Fruit fly (Drosophila melanogaster): ENCODE results near the gene Myc.

dm6 chrX:3412855-3413254 is 39.9 kb downstream of the Myc start:
- TF ChIP-seq psq (optimal IDR thresholded peaks at IDR 0.05) (no peak), Sin3A (optimal IDR thresholded peaks at IDR 0.05) (no peak)

Data from Kc167 (cell line).